Fruit fly (Drosophila melanogaster) whole organism, wandering third instar larva: Measurements from ENCODE around the gene RfC3.

Source experiments
- CrebA ChIP-seq: fragments of 200-800 bp; sonication (Bioruptor generic); optimal IDR thresholded peaks from 2 replicates; lab custom pipeline; 2016; ENCODE audit warnings: missing biosample characterization, mild to moderate bottlenecking, missing genetic modification characterization, borderline replicate concordance
- Dfd ChIP-seq: fragments of >200 bp; optimal IDR thresholded peaks from 2 replicates; lab custom pipeline; 2017; ENCODE audit warnings: missing biosample characterization, missing genetic modification characterization
- Hr78 ChIP-seq: fragments of >200 bp; optimal IDR thresholded peaks from 2 replicates; lab custom pipeline; 2017; ENCODE audit warnings: missing biosample characterization, missing genetic modification characterization
- Jra ChIP-seq: sonication (Bioruptor generic); optimal IDR thresholded peaks from 2 replicates; lab custom pipeline; 2016; ENCODE audit warnings: missing biosample characterization, missing genetic modification characterization
- Rel ChIP-seq, 2 experiments: fragments of 200-800 bp; sonication (Bioruptor generic) in 1 of 2; optimal IDR thresholded peaks; 2 replicates in 1 of 2; 3 replicates in 1 of 2; lab custom pipeline; 2016 to 2019; ENCODE audit warnings: mild to moderate bottlenecking in 2 of 2, missing biosample characterization in 2 of 2, missing genetic modification characterization in 2 of 2, moderate library complexity in 1 of 2
- Sp1 ChIP-seq: fragments of 200-800 bp; sonication (Bioruptor generic); optimal IDR thresholded peaks from 3 replicates; lab custom pipeline; 2019; ENCODE audit warnings: missing biosample characterization, mild to moderate bottlenecking, missing genetic modification characterization, moderate library complexity
- Vsx2 ChIP-seq: fragments of 200-300, 225-300 bp; sonication (Bioruptor generic); optimal IDR thresholded peaks from 2 replicates; lab custom pipeline; 2018; ENCODE audit warnings: missing biosample characterization, missing genetic modification characterization; ENCODE audit not compliant: partially characterized antibody
- brk ChIP-seq: fragments of 200-800 bp; sonication (Bioruptor generic); optimal IDR thresholded peaks from 2 replicates; lab custom pipeline; 2016; ENCODE audit warnings: missing biosample characterization, mild to moderate bottlenecking, missing genetic modification characterization
- lola ChIP-seq: fragments of >200 bp; optimal IDR thresholded peaks from 2 replicates; lab custom pipeline; 2017; ENCODE audit warnings: missing biosample characterization, missing genetic modification characterization
- pan ChIP-seq: fragments of >200 bp; optimal IDR thresholded peaks from 2 replicates; lab custom pipeline; 2017
- psq ChIP-seq: fragments of 200-800 bp; sonication (Bioruptor generic); optimal IDR thresholded peaks from 3 replicates; lab custom pipeline; 2017; ENCODE audit warnings: missing biosample characterization, mild to moderate bottlenecking, missing genetic modification characterization, moderate library complexity
- tai ChIP-seq: sonication (Bioruptor generic); optimal IDR thresholded peaks from 2 replicates; lab custom pipeline; 2016; ENCODE audit warnings: missing biosample characterization, missing genetic modification characterization

- TF ChIP-seq tai (GFP tag; lab: Kevin White, UChicago) = no peak
- TF ChIP-seq CrebA = no peak
- TF ChIP-seq Hr78 = no peak
- no peak for TF ChIP-seq psq (GFP tag; lab: Kevin White, UChicago)
- TF ChIP-seq pan = no peak
- TF ChIP-seq lola (GFP tag; lab: Kevin White, UChicago) = no peak
- TF ChIP-seq Rel (GFP tag; optimal IDR thresholded peaks at IDR 0.05; lab: Kevin White, UChicago) = no peak
- no peak for TF ChIP-seq Rel (tag; optimal IDR thresholded peaks at IDR 0.05; lab: Kevin White, UChicago)
- no peak for TF ChIP-seq Vsx2
- TF ChIP-seq Dfd (GFP tag; lab: Kevin White, UChicago) = no peak
- TF ChIP-seq Sp1 (GFP tag; lab: Kevin White, UChicago) = no peak
- no peak for TF ChIP-seq brk (GFP tag; lab: Kevin White, UChicago)
- no peak for TF ChIP-seq Jra (GFP tag; lab: Kevin White, UChicago)
These were observed 32.2 kb upstream of the RfC3 start for dm6 chr2L:10386824-10387223.
